Worm (Caenorhabditis elegans): ENCODE measurements around the gene trpl-2.

DNA sequence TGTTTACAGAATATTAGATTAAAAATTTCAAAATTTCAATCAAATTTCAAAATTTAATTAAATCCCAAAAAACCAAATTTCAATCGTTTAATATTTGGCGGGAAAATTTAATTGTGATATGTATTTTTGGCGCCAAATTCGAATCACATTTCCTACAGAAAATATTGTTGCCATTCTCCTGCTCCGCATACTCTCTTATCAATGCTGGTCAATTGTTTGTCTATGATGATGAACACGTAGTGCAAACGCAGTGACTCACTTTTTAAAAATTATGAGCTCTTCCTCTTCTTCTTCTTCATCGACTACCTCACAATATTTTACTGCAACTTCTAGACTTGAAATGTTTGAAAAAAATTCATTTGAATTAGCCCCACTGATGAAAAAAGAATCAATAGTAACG lies at the start of gene trpl-2:
- TF ChIP-seq ama-1 (optimal IDR thresholded peaks at IDR 0.05), result no peak
- no peak for TF ChIP-seq ceh-31 (tag; optimal IDR thresholded peaks at IDR 0.05)
- TF ChIP-seq madf-2 (tag; optimal IDR thresholded peaks at IDR 0.05), result no peak
- TF ChIP-seq hlh-30 (tag; optimal IDR thresholded peaks at IDR 0.05; ENCODE audit: insufficient read depth), result no peak
- TF ChIP-seq pqm-1 (tag; optimal IDR thresholded peaks at IDR 0.05), result no peak
- no peak for TF ChIP-seq ceh-34 (tag; optimal IDR thresholded peaks at IDR 0.05)
- TF ChIP-seq elt-4 (tag; optimal IDR thresholded peaks at IDR 0.05), result no peak
